Worm (Caenorhabditis elegans) whole organism, L3 larva: ENCODE measurements around the gene cah-4.

Experiments used
- ama-1 ChIP-seq: fragments of 150-350 bp; optimal IDR thresholded peaks from 2 replicates; lab custom pipeline; 2018
- ceh-16 ChIP-seq: sonication (generic microtip); optimal IDR thresholded peaks from 2 replicates; lab custom pipeline; 2017; ENCODE audit warnings: missing biosample characterization, missing genetic modification characterization
- egl-27 ChIP-seq: sonication (generic microtip); optimal IDR thresholded peaks from 4 replicates; lab custom pipeline; 2017; ENCODE audit warnings: missing biosample characterization, missing genetic modification reagents, missing genetic modification characterization
- fkh-2 ChIP-seq: fragments of 150-350 bp; optimal IDR thresholded peaks from 2 replicates; lab custom pipeline; 2014; ENCODE audit warnings: missing biosample characterization, missing genetic modification reagents, missing genetic modification characterization
- jun-1 ChIP-seq: fragments of 150-350 bp; optimal IDR thresholded peaks from 2 replicates; lab custom pipeline; 2014; ENCODE audit warnings: missing biosample characterization, missing genetic modification reagents, missing genetic modification characterization
- lin-15B ChIP-seq: fragments of 150-350 bp; optimal IDR thresholded peaks from 2 replicates; lab custom pipeline; 2014; ENCODE audit warnings: missing biosample characterization, missing genetic modification characterization
- nhr-11 ChIP-seq: fragments of 150-350 bp; optimal IDR thresholded peaks from 2 replicates; lab custom pipeline; 2014; ENCODE audit warnings: missing biosample characterization, missing genetic modification characterization
- sea-2 ChIP-seq: fragments of 150-350 bp; sonication (generic microtip); optimal IDR thresholded peaks from 4 replicates; lab custom pipeline; 2014; ENCODE audit warnings: missing biosample characterization, missing genetic modification reagents, missing genetic modification characterization
- snpc-4 ChIP-seq: fragments of 150-350 bp; optimal IDR thresholded peaks from 2 replicates; lab custom pipeline; 2014; ENCODE audit warnings: missing biosample characterization, missing genetic modification characterization
- unc-62 ChIP-seq: fragments of 150-350 bp; sonication (generic microtip); optimal IDR thresholded peaks from 4 replicates; lab custom pipeline; 2014; ENCODE audit warnings: missing biosample characterization, missing genetic modification reagents, missing genetic modification characterization
- zag-1 ChIP-seq: fragments of 150-350 bp; optimal IDR thresholded peaks from 2 replicates; lab custom pipeline; 2014; ENCODE audit warnings: missing biosample characterization, missing genetic modification characterization
- ztf-11 ChIP-seq: fragments of 150-350 bp; optimal IDR thresholded peaks from 2 replicates; lab custom pipeline; 2014; ENCODE audit warnings: missing biosample characterization, missing genetic modification characterization

- TF ChIP-seq ceh-16 (tag; lab: Kevin White, UChicago) (no peak), sea-2 (GFP tag; lab: Kevin White, UChicago) (no peak), snpc-4 (no peak), zag-1 (tag; lab: Kevin White, UChicago) (no peak), unc-62 (GFP tag; lab: Kevin White, UChicago) (no peak), ama-1 (no peak), egl-27 (tag; lab: Kevin White, UChicago) (no peak), jun-1 (peak; percentile 94), ztf-11 (tag; lab: Kevin White, UChicago) (no peak), fkh-2 (tag; lab: Kevin White, UChicago) (no peak), lin-15B (tag; lab: Kevin White, UChicago) (no peak), nhr-11 (no peak)
These were observed 13.7 kb upstream of the cah-4 start, which contains the start of gene F18H3.4 for ce11 chrX:13528630-13529138.
